Worm (Caenorhabditis elegans): ENCODE measurements around the gene D1053.2.

- TF ChIP-seq W03F9.2 (tag; optimal IDR thresholded peaks at IDR 0.05) (no peak), dao-5 (tag; optimal IDR thresholded peaks at IDR 0.05) (no peak), him-1 (tag; optimal IDR thresholded peaks at IDR 0.05) (no peak)
These were observed 4.8 kb downstream of the D1053.2 start for ce11 chrX:11732752-11733151.

Measured in whole organism, L4/young adult.